Fruit fly (Drosophila melanogaster) whole organism, embryonic: ENCODE results near the gene Nmt.

Source experiments
- Atf6 ChIP-seq: fragments of 200-800 bp; sonication (Bioruptor generic); IDR thresholded peaks from 2 replicates; pipeline ENCODE4 v1.3.6; 2022; ENCODE audit warnings: missing biosample characterization, missing genetic modification characterization
- Blimp-1 ChIP-seq: fragments of 200-800 bp; sonication (Bioruptor generic); optimal IDR thresholded peaks from 3 replicates; lab custom pipeline; 2018; ENCODE audit warnings: missing biosample characterization, missing genetic modification characterization, mild to moderate bottlenecking, moderate library complexity, missing genetic modification reagents
- C15 ChIP-seq: fragments of 200-800 bp; sonication (Bioruptor generic); IDR thresholded peaks from 3 replicates; pipeline ENCODE4 v1.3.6; 2022; ENCODE audit warnings: missing biosample characterization, missing genetic modification characterization
- CG13296 ChIP-seq: fragments of 200-800 bp; sonication (Bioruptor generic); optimal IDR thresholded peaks from 3 replicates; lab custom pipeline; 2018; ENCODE audit warnings: missing biosample characterization, mild to moderate bottlenecking, missing genetic modification characterization
- CG13894 ChIP-seq: fragments of 200-800 bp; sonication (Bioruptor generic); optimal IDR thresholded peaks from 3 replicates; lab custom pipeline; 2018; ENCODE audit warnings: missing biosample characterization, mild to moderate bottlenecking, missing genetic modification characterization, moderate library complexity
- CG14050 ChIP-seq: fragments of 200-800 bp; sonication (Bioruptor generic); IDR thresholded peaks from 3 replicates; pipeline ENCODE4 v1.3.6; 2022; ENCODE audit warnings: missing biosample characterization, missing genetic modification characterization
- CG14710 ChIP-seq: fragments of 200-800 bp; sonication (Bioruptor generic); optimal IDR thresholded peaks from 3 replicates; lab custom pipeline; 2019; ENCODE audit warnings: missing biosample characterization, mild to moderate bottlenecking, missing genetic modification characterization, moderate library complexity
- CG16779 ChIP-seq: fragments of 200-800 bp; sonication (Bioruptor generic); IDR thresholded peaks from 2 replicates; pipeline ENCODE4 v1.3.6; 2022; ENCODE audit warnings: missing biosample characterization, missing genetic modification characterization
- CG1792 ChIP-seq: fragments of 200-800 bp; sonication (Bioruptor generic); optimal IDR thresholded peaks from 2 replicates; lab custom pipeline; 2016; ENCODE audit warnings: missing biosample characterization, missing genetic modification characterization
- CG18764 ChIP-seq: fragments of 200-800 bp; sonication (Bioruptor generic); optimal IDR thresholded peaks from 3 replicates; lab custom pipeline; 2016; ENCODE audit warnings: missing biosample characterization, missing genetic modification characterization
- CG2116 ChIP-seq: fragments of 200-800 bp; sonication (Bioruptor generic); optimal IDR thresholded peaks from 3 replicates; lab custom pipeline; 2018; ENCODE audit warnings: missing biosample characterization, mild to moderate bottlenecking, missing genetic modification characterization
- CG2889 ChIP-seq: fragments of 200-800 bp; sonication (Bioruptor generic); IDR thresholded peaks from 3 replicates; pipeline ENCODE4 v1.3.6; 2022; ENCODE audit warnings: missing biosample characterization, missing genetic modification characterization
- CG31365 ChIP-seq: fragments of 200-800 bp; sonication (Bioruptor generic); optimal IDR thresholded peaks from 2 replicates; lab custom pipeline; 2018; ENCODE audit warnings: missing biosample characterization, mild to moderate bottlenecking, missing genetic modification characterization
- CG31441 ChIP-seq: fragments of 200-800 bp; sonication (Bioruptor generic); IDR thresholded peaks from 2 replicates; pipeline ENCODE4 v1.3.6; 2022; ENCODE audit warnings: missing biosample characterization, missing genetic modification characterization
- CG34422 ChIP-seq: fragments of 200-800 bp; sonication (Bioruptor generic); IDR thresholded peaks from 3 replicates; pipeline ENCODE4 v1.3.6; 2022; ENCODE audit warnings: missing biosample characterization, missing genetic modification characterization
- CG3995 ChIP-seq: fragments of 200-800 bp; sonication (Bioruptor generic); optimal IDR thresholded peaks from 3 replicates; lab custom pipeline; 2016; ENCODE audit warnings: missing biosample characterization, missing genetic modification characterization
- CG5953 ChIP-seq: fragments of 200-800 bp; sonication (Bioruptor generic); IDR thresholded peaks from 2 replicates; pipeline ENCODE4 v1.3.6; 2022; ENCODE audit warnings: missing biosample characterization, missing genetic modification characterization
- CG6791 ChIP-seq: fragments of 200-800 bp; sonication (Bioruptor generic); IDR thresholded peaks from 3 replicates; pipeline ENCODE4 v1.3.6; 2022; ENCODE audit warnings: missing biosample characterization, missing genetic modification characterization; ENCODE audit not compliant: partially characterized antibody
- CG8290 ChIP-seq, 3 experiments: fragments of 200-800 bp; sonication (Bioruptor generic); optimal IDR thresholded peaks; 2 replicates each; lab custom pipeline; 2016 to 2019; ENCODE audit warnings: missing biosample characterization in 3 of 3, missing genetic modification characterization in 3 of 3, mild to moderate bottlenecking in 2 of 3, moderate library complexity in 1 of 3
- CG8765 ChIP-seq: fragments of 200-800 bp; sonication (Bioruptor generic); IDR thresholded peaks from 2 replicates; pipeline ENCODE4 v1.3.6; 2022; ENCODE audit warnings: missing biosample characterization, missing genetic modification characterization
- D ChIP-seq, 2 experiments: fragments of 200-800 bp in 1 of 2; fragments of >200 bp in 1 of 2; sonication (Bioruptor generic) in 1 of 2; optimal IDR thresholded peaks; 2 replicates in 1 of 2; 3 replicates in 1 of 2; lab custom pipeline; 2017; ENCODE audit warnings: mild to moderate bottlenecking in 1 of 2, missing biosample characterization in 1 of 2, missing genetic modification characterization in 1 of 2, missing genetic modification reagents in 1 of 2
- Drgx ChIP-seq: fragments of 200-800 bp; sonication (Bioruptor generic); IDR thresholded peaks from 2 replicates; pipeline ENCODE4 v1.3.6; 2022; ENCODE audit warnings: missing biosample characterization, missing genetic modification characterization
- E2f1 ChIP-seq: fragments of 200-800 bp; sonication (Bioruptor generic); IDR thresholded peaks from 2 replicates; pipeline ENCODE4 v1.3.6; 2022; ENCODE audit warnings: missing biosample characterization, missing genetic modification characterization
- Ets65A ChIP-seq: fragments of 200-800 bp; sonication (Bioruptor generic); peaks from one replicate; lab custom pipeline; 2016; ENCODE audit warnings: missing biosample characterization, missing genetic modification characterization
- GATAe ChIP-seq: fragments of 200-800 bp; sonication (Bioruptor generic); conservative IDR thresholded peaks from 2 replicates; pipeline ENCODE4 v1.3.6; 2022; ENCODE audit warnings: missing biosample characterization, missing genetic modification characterization
- Gug ChIP-seq: fragments of 200-800 bp; sonication (Bioruptor generic); IDR thresholded peaks from 4 replicates; pipeline ENCODE4 v1.3.6; 2022; ENCODE audit warnings: missing biosample characterization, missing genetic modification characterization
- Hey ChIP-seq: fragments of 200-800 bp; sonication (Bioruptor generic); optimal IDR thresholded peaks from 3 replicates; lab custom pipeline; 2018; ENCODE audit warnings: missing biosample characterization, mild to moderate bottlenecking, missing genetic modification characterization
- Hr51 ChIP-seq, 2 experiments: fragments of 200-800 bp; sonication (Bioruptor generic); optimal IDR thresholded peaks; 2 replicates in 1 of 2; 3 replicates in 1 of 2; lab custom pipeline; 2016 to 2018; ENCODE audit warnings: missing biosample characterization in 2 of 2, missing genetic modification characterization in 2 of 2, mild to moderate bottlenecking in 1 of 2, moderate library complexity in 1 of 2
- Mrtf ChIP-seq: fragments of 200-800 bp; sonication (Bioruptor generic); IDR thresholded peaks from 3 replicates; pipeline ENCODE4 v1.3.6; 2022; ENCODE audit warnings: missing biosample characterization, missing genetic modification characterization
- Side ChIP-seq: fragments of 200-800 bp; sonication (Bioruptor generic); optimal IDR thresholded peaks from 2 replicates; lab custom pipeline; 2016; ENCODE audit warnings: missing biosample characterization, missing genetic modification characterization
- Spps ChIP-seq: fragments of 200-800 bp; sonication (Bioruptor generic); optimal IDR thresholded peaks from 2 replicates; lab custom pipeline; 2018; ENCODE audit warnings: missing biosample characterization, mild to moderate bottlenecking, missing genetic modification characterization
- abd-A ChIP-seq: fragments of 200-800 bp; sonication (Bioruptor generic); optimal IDR thresholded peaks from 3 replicates; lab custom pipeline; 2019; ENCODE audit warnings: missing biosample characterization, mild to moderate bottlenecking, missing genetic modification characterization, moderate library complexity
- ci ChIP-seq: fragments of 200-800 bp; sonication (Bioruptor generic); IDR thresholded peaks from 3 replicates; pipeline ENCODE4 v1.3.6; 2022; ENCODE audit warnings: missing biosample characterization, missing genetic modification characterization
- dmrt11E ChIP-seq: fragments of 200-800 bp; sonication (Bioruptor generic); optimal IDR thresholded peaks from 3 replicates; lab custom pipeline; 2018; ENCODE audit warnings: missing biosample characterization, mild to moderate bottlenecking, missing genetic modification characterization, moderate library complexity
- dmrt99B ChIP-seq: fragments of 200-800 bp; sonication (Bioruptor generic); optimal IDR thresholded peaks from 2 replicates; lab custom pipeline; 2018; ENCODE audit warnings: missing biosample characterization, mild to moderate bottlenecking, missing genetic modification characterization, moderate library complexity
- kni ChIP-seq: fragments of 200-800 bp; sonication (Bioruptor generic); optimal IDR thresholded peaks from 3 replicates; lab custom pipeline; 2017; ENCODE audit warnings: mild to moderate bottlenecking, missing biosample characterization, missing genetic modification reagents, missing genetic modification characterization
- onecut ChIP-seq: fragments of 200-800 bp; sonication (Bioruptor generic); IDR thresholded peaks from 2 replicates; pipeline ENCODE4 v1.3.6; 2022; ENCODE audit warnings: missing biosample characterization, missing genetic modification characterization
- org-1 ChIP-seq: fragments of 200-800 bp; sonication (Bioruptor generic); optimal IDR thresholded peaks from 2 replicates; lab custom pipeline; 2017; ENCODE audit warnings: missing biosample characterization, missing genetic modification characterization
- sd ChIP-seq: fragments of 200-800 bp; sonication (Bioruptor generic); optimal IDR thresholded peaks from 3 replicates; lab custom pipeline; 2018; ENCODE audit warnings: missing biosample characterization, mild to moderate bottlenecking, missing genetic modification characterization, moderate library complexity
- sens ChIP-seq: fragments of 200-800 bp; sonication (Bioruptor generic); peaks from one replicate; lab custom pipeline; 2016; ENCODE audit warnings: missing biosample characterization, missing genetic modification characterization
- seq ChIP-seq: fragments of 200-800 bp; sonication (Bioruptor generic); IDR thresholded peaks from 2 replicates; pipeline ENCODE4 v1.3.6; 2022; ENCODE audit warnings: missing biosample characterization, missing genetic modification characterization
- tna ChIP-seq: fragments of 200-800 bp; sonication (Bioruptor generic); IDR thresholded peaks from 2 replicates; pipeline ENCODE4 v1.3.6; 2022; ENCODE audit warnings: missing biosample characterization, missing genetic modification characterization; ENCODE audit not compliant: partially characterized antibody
- toy ChIP-seq: fragments of 200-800 bp; sonication (Bioruptor generic); IDR thresholded peaks from 2 replicates; pipeline ENCODE4 v1.3.6; 2022; ENCODE audit warnings: missing biosample characterization, missing genetic modification characterization
- unc-4 ChIP-seq: fragments of 200-800 bp; sonication (Bioruptor generic); IDR thresholded peaks from 2 replicates; pipeline ENCODE4 v1.3.6; 2022; ENCODE audit warnings: missing biosample characterization, missing genetic modification characterization; ENCODE audit not compliant: partially characterized antibody
- vvl ChIP-seq: fragments of 200-800 bp; sonication (Bioruptor generic); IDR thresholded peaks from 2 replicates; pipeline ENCODE4 v1.3.6; 2022; ENCODE audit warnings: missing biosample characterization, missing genetic modification characterization
- z ChIP-seq: fragments of 200-800 bp; sonication (Bioruptor generic); IDR thresholded peaks from 3 replicates; pipeline ENCODE4 v1.3.6; 2022; ENCODE audit warnings: missing biosample characterization, missing genetic modification characterization

The Nmt gene

dm6 chr3L:8221835-8222234, 43.6 kb upstream of the Nmt start, which contains the start of gene CG13678:
Gene CG13678 (plus strand): TSS chr3L:8222141.
- TF ChIP-seq CG18764 (GFP tag; lab: Kevin White, UChicago) (no peak), kni (peak; percentile 79), CG6791 (no peak), Blimp-1 (GFP tag; lab: Kevin White, UChicago) (peak; percentile 87), sens (no peak), vvl (0 out of 2 replicates have a peak, but pooled peaks have one; percentile 44)

- no peak for TF ChIP-seq dmrt11E (tag; lab: Kevin White, UChicago)
- TF ChIP-seq abd-A (tag; lab: Kevin White, UChicago): peak; percentile 89
- TF ChIP-seq ci (GFP tag; lab: Robert Waterston, UW): no peak
- TF ChIP-seq CG8290 (GFP tag; optimal IDR thresholded peaks at IDR 0.05; lab: Kevin White, UChicago): no peak
- no peak for TF ChIP-seq CG8290 (tag; optimal IDR thresholded peaks at IDR 0.05; lab: Kevin White, UChicago)
- TF ChIP-seq CG2889: no peak
- TF ChIP-seq CG14710 (tag; lab: Kevin White, UChicago): no peak
- no peak for TF ChIP-seq Spps (tag; lab: Kevin White, UChicago)
- no peak for TF ChIP-seq z (GFP tag; lab: Robert Waterston, UW)
- TF ChIP-seq D (optimal IDR thresholded peaks at IDR 0.05; lab: Kevin White, UChicago): no peak
- TF ChIP-seq D (GFP tag; optimal IDR thresholded peaks at IDR 0.05; lab: Kevin White, UChicago): no peak
- peak; percentile 65 for TF ChIP-seq Hey (tag; lab: Kevin White, UChicago)
- TF ChIP-seq toy (GFP tag; lab: Robert Waterston, UW): no peak
- no peak for TF ChIP-seq Mrtf
- no peak for TF ChIP-seq CG16779 (GFP tag; lab: Robert Waterston, UW)
- no peak for TF ChIP-seq Gug (GFP tag; lab: Robert Waterston, UW)
- no peak for TF ChIP-seq CG1792 (GFP tag; lab: Kevin White, UChicago)
- no peak for TF ChIP-seq CG3995 (GFP tag; lab: Kevin White, UChicago)
- peak; percentile 71 for TF ChIP-seq sd (tag; lab: Kevin White, UChicago)
- peak; percentile 30 for TF ChIP-seq CG13894
- TF ChIP-seq unc-4 (GFP tag; lab: Robert Waterston, UW): no peak
- no peak for TF ChIP-seq org-1
- no peak for TF ChIP-seq CG13296
- TF ChIP-seq Ets65A (GFP tag; lab: Kevin White, UChicago): peak; percentile 50
Observed at dm6 chr3L:8219687-8220086, 41.5 kb upstream of the Nmt start.

dm6 chr3L:8218883-8219282, 40.7 kb upstream of the Nmt start, which contains the start of gene CG13674:
Gene CG13674 (minus strand): TSS chr3L:8218983.
- TF ChIP-seq Hey (tag; lab: Kevin White, UChicago) (peak; percentile 65), CG14050 (GFP tag; lab: Robert Waterston, UW) (no peak)
- TF ChIP-seq, all 482 proteins: peak for 1

- no peak for TF ChIP-seq CG34422 (GFP tag; lab: Robert Waterston, UW)
- no peak for TF ChIP-seq GATAe (GFP tag; lab: Robert Waterston, UW)
- no peak for TF ChIP-seq CG5953 (GFP tag; lab: Robert Waterston, UW)
- no peak for TF ChIP-seq seq (GFP tag; lab: Robert Waterston, UW)
- TF ChIP-seq CG31365 (tag; lab: Kevin White, UChicago): no peak
- no peak for TF ChIP-seq CG2116 (GFP tag; lab: Kevin White, UChicago)
- no peak for TF ChIP-seq E2f1 (GFP tag; lab: Robert Waterston, UW)
- no peak for TF ChIP-seq C15 (GFP tag; lab: Robert Waterston, UW)
- no peak for TF ChIP-seq tna
- no peak for TF ChIP-seq Atf6 (GFP tag; lab: Robert Waterston, UW)
- no peak for TF ChIP-seq Drgx (GFP tag; lab: Robert Waterston, UW)
- TF ChIP-seq Side: no peak
- no peak for TF ChIP-seq dmrt99B
- TF ChIP-seq CG8765 (GFP tag; lab: Robert Waterston, UW): no peak
- TF ChIP-seq CG6791: no peak
- TF ChIP-seq onecut (GFP tag; lab: Robert Waterston, UW): no peak
- TF ChIP-seq CG31441 (GFP tag; lab: Robert Waterston, UW): no peak
- TF ChIP-seq Hr51 (GFP tag; optimal IDR thresholded peaks at IDR 0.05; lab: Kevin White, UChicago): no peak
Observed at dm6 chr3L:8214980-8215379, 36.8 kb upstream of the Nmt start, which contains the start of gene CG8012. Gene CG8012 (plus strand): TSS chr3L:8215280.
